Worm (Caenorhabditis elegans): ENCODE measurements around the gene srz-91.

DNA sequence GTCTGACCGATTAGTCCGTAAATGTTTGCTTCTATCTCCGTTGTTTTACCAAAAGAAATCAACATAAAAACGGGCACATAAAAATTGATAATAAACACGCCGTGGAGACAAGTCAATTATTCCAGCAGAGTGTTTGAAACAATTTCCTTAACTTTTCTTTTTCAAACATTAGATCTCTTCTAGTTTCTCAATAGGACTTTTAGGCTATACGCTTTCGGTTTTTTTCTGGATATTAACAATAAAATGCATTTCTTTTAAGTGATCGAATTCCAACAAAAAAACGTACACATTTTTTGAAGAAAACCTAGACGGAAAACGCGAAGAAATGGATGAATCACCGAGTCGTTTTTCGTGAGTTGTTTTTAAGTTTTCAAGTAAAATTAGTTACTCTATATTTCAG is 49.0 kb upstream of the srz-91 start, which contains the start of gene fbxa-172:
- TF ChIP-seq hnd-1 (tag; optimal IDR thresholded peaks at IDR 0.05) (no peak), flt-1 (GFP tag; IDR thresholded peaks at IDR 0.05) (no peak), tbx-37 (GFP tag; conservative IDR thresholded peaks at IDR 0.05) (no peak), tra-4 (tag; optimal IDR thresholded peaks at IDR 0.05) (no peak), ama-1 (optimal IDR thresholded peaks at IDR 0.05) (no peak), aly-1 (tag; optimal IDR thresholded peaks at IDR 0.05) (no peak), B0310.2 (tag; optimal IDR thresholded peaks at IDR 0.05) (no peak), ets-7 (tag; optimal IDR thresholded peaks at IDR 0.05) (no peak), ceh-13 (GFP tag; optimal IDR thresholded peaks at IDR 0.05) (no peak), hmbx-1 (tag; optimal IDR thresholded peaks at IDR 0.05) (no peak), hmg-4 (GFP tag; optimal IDR thresholded peaks at IDR 0.05) (no peak)

Measured in whole organism, early embryonic.